Worm (Caenorhabditis elegans) whole organism, early embryonic: ENCODE measurements around the gene txt-9.

Source experiments
- aly-1 ChIP-seq: sonication (generic microtip); optimal IDR thresholded peaks from 2 replicates; lab custom pipeline; 2016; ENCODE audit warnings: missing genetic modification characterization, missing compliant biosample characterization
- ama-1 ChIP-seq: fragments of 150-350 bp; optimal IDR thresholded peaks from 2 replicates; lab custom pipeline; 2014
- ceh-13 ChIP-seq: fragments of 200-800 bp; sonication (Bioruptor generic); optimal IDR thresholded peaks from 2 replicates; lab custom pipeline; 2018; ENCODE audit warnings: mild to moderate bottlenecking, missing genetic modification characterization, missing compliant biosample characterization
- ceh-36 ChIP-seq: sonication (generic microtip); optimal IDR thresholded peaks from 2 replicates; lab custom pipeline; 2016; ENCODE audit warnings: missing genetic modification characterization, inconsistent platforms, missing compliant biosample characterization
- hmg-4 ChIP-seq: fragments of 200-800 bp; sonication (Bioruptor generic); optimal IDR thresholded peaks from 2 replicates; lab custom pipeline; 2018; ENCODE audit warnings: mild to moderate bottlenecking, missing genetic modification characterization, missing compliant biosample characterization
- hnd-1 ChIP-seq: sonication (generic microtip); optimal IDR thresholded peaks from 2 replicates; lab custom pipeline; 2016; ENCODE audit warnings: missing genetic modification characterization, missing compliant biosample characterization
- pes-1 ChIP-seq: fragments of 200-800 bp; sonication (Bioruptor generic); IDR thresholded peaks from 2 replicates; pipeline ENCODE4 v1.3.6; 2022; ENCODE audit warnings: missing genetic modification reagents, missing genetic modification characterization, missing compliant biosample characterization
- sea-1 ChIP-seq: fragments of 200-800 bp; sonication (Bioruptor generic); conservative IDR thresholded peaks from 2 replicates; pipeline ENCODE4 v1.3.6; 2022; ENCODE audit warnings: missing genetic modification characterization, missing compliant biosample characterization
- tbx-11 ChIP-seq: fragments of 200-800 bp; sonication (Bioruptor generic); IDR thresholded peaks from 2 replicates; pipeline ENCODE4 v1.3.6; 2022; ENCODE audit warnings: missing genetic modification characterization, missing compliant biosample characterization
- tbx-37 ChIP-seq: fragments of 200-800 bp; sonication (Bioruptor generic); conservative IDR thresholded peaks from 2 replicates; pipeline ENCODE4 v1.3.6; 2022; ENCODE audit warnings: missing genetic modification reagents, missing genetic modification characterization, missing compliant biosample characterization

ce11 chrII:5086143-5086542 lies 558 bp downstream of the txt-9 start:
- no peak for TF ChIP-seq hnd-1 (tag; lab: Kevin White, UChicago)
- no peak for TF ChIP-seq ceh-36 (tag; lab: Kevin White, UChicago)
- TF ChIP-seq hmg-4 = no peak
- TF ChIP-seq sea-1 = no peak
- TF ChIP-seq aly-1 (tag; lab: Kevin White, UChicago) = no peak
- TF ChIP-seq ama-1 (lab: Kevin White, UChicago) = no peak
- TF ChIP-seq ceh-13 = no peak
- TF ChIP-seq pes-1 = no peak
- TF ChIP-seq tbx-11 (GFP tag; lab: Robert Waterston, UW) = no peak
- no peak for TF ChIP-seq tbx-37 (GFP tag; lab: Robert Waterston, UW)
